Worm (Caenorhabditis elegans) whole organism, L3 larva: ENCODE results near the gene F07B10.7.
A peak's percentile ranks its signal among the peaks of the same experiment; 100 is the strongest.

Experiments
- ZK546.5 ChIP-seq: sonication (generic microtip); optimal IDR thresholded peaks from 2 replicates; lab custom pipeline; 2017; ENCODE audit warnings: missing biosample characterization, missing genetic modification characterization
- ama-1 ChIP-seq: fragments of 150-350 bp; optimal IDR thresholded peaks from 2 replicates; lab custom pipeline; 2018
- ceh-16 ChIP-seq: sonication (generic microtip); optimal IDR thresholded peaks from 2 replicates; lab custom pipeline; 2017; ENCODE audit warnings: missing biosample characterization, missing genetic modification characterization
- egl-5 ChIP-seq: fragments of 150-350 bp; optimal IDR thresholded peaks from 2 replicates; lab custom pipeline; 2017; ENCODE audit warnings: missing biosample characterization, missing genetic modification reagents, missing genetic modification characterization, inconsistent platforms
- elt-1 ChIP-seq: fragments of 150-350 bp; optimal IDR thresholded peaks from 2 replicates; lab custom pipeline; 2014; ENCODE audit warnings: missing biosample characterization, missing genetic modification characterization
- elt-2 ChIP-seq: sonication (generic microtip); optimal IDR thresholded peaks from 2 replicates; lab custom pipeline; 2016; ENCODE audit warnings: missing genetic modification reagents, mild to moderate bottlenecking, missing genetic modification characterization, missing compliant biosample characterization
- elt-3 ChIP-seq, 3 experiments: fragments of 150-350 bp in 1 of 3; sonication (generic microtip) in 2 of 3; optimal IDR thresholded peaks; 2 replicates in 2 of 3; 4 replicates in 1 of 3; lab custom pipeline; 2014 to 2017; ENCODE audit warnings: missing biosample characterization in 3 of 3, missing genetic modification characterization in 3 of 3
- fkh-2 ChIP-seq: fragments of 150-350 bp; optimal IDR thresholded peaks from 2 replicates; lab custom pipeline; 2014; ENCODE audit warnings: missing biosample characterization, missing genetic modification reagents, missing genetic modification characterization
- nfya-1 ChIP-seq: sonication (generic microtip); optimal IDR thresholded peaks from 2 replicates; lab custom pipeline; 2017; ENCODE audit warnings: missing genetic modification characterization, mild to moderate bottlenecking, missing compliant biosample characterization, antibody characterized with exemption, moderate library complexity; ENCODE audit not compliant: insufficient read depth
- nhr-23 ChIP-seq: fragments of 150-350 bp; optimal IDR thresholded peaks from 2 replicates; lab custom pipeline; 2014; ENCODE audit warnings: missing biosample characterization, missing genetic modification reagents, missing genetic modification characterization
- nhr-237 ChIP-seq: fragments of 150-350 bp; optimal IDR thresholded peaks from 2 replicates; lab custom pipeline; 2014; ENCODE audit warnings: missing biosample characterization, missing genetic modification characterization
- nhr-25 ChIP-seq: sonication (generic microtip); optimal IDR thresholded peaks from 2 replicates; lab custom pipeline; 2017; ENCODE audit warnings: missing biosample characterization, missing genetic modification characterization
- nhr-28 ChIP-seq: fragments of 150-350 bp; optimal IDR thresholded peaks from 2 replicates; lab custom pipeline; 2014; ENCODE audit warnings: missing biosample characterization, missing genetic modification characterization
- nhr-67 ChIP-seq: fragments of 150-350 bp; optimal IDR thresholded peaks from 2 replicates; lab custom pipeline; 2014; ENCODE audit warnings: missing biosample characterization, missing genetic modification characterization
- nhr-76 ChIP-seq: fragments of 150-350 bp; sonication (generic microtip); optimal IDR thresholded peaks from 5 replicates; lab custom pipeline; 2014; ENCODE audit warnings: missing biosample characterization, missing genetic modification characterization
- sea-2 ChIP-seq: fragments of 150-350 bp; sonication (generic microtip); optimal IDR thresholded peaks from 4 replicates; lab custom pipeline; 2014; ENCODE audit warnings: missing biosample characterization, missing genetic modification reagents, missing genetic modification characterization
- skn-1 ChIP-seq: fragments of 150-350 bp; optimal IDR thresholded peaks from 2 replicates; lab custom pipeline; 2014; ENCODE audit warnings: missing biosample characterization, missing genetic modification characterization
- tbx-2 ChIP-seq: sonication (generic microtip); optimal IDR thresholded peaks from 2 replicates; lab custom pipeline; 2016; ENCODE audit warnings: mild to moderate bottlenecking, missing genetic modification characterization, missing compliant biosample characterization
- unc-39 ChIP-seq: sonication (generic microtip); optimal IDR thresholded peaks from 4 replicates; lab custom pipeline; 2017; ENCODE audit warnings: missing biosample characterization, missing genetic modification characterization
- zag-1 ChIP-seq: fragments of 150-350 bp; optimal IDR thresholded peaks from 2 replicates; lab custom pipeline; 2014; ENCODE audit warnings: missing biosample characterization, missing genetic modification characterization

F07B10.7 gene

ce11 chrV:11211323-11211722 lies 49.2 kb downstream of the F07B10.7 start:
- no peak for TF ChIP-seq nhr-28 (tag; lab: Kevin White, UChicago)
- peak; percentile 5 for TF ChIP-seq egl-5 (tag; lab: Kevin White, UChicago)
- TF ChIP-seq, all 47 proteins: peak for 1

- no peak for TF ChIP-seq nhr-25
- no peak for TF ChIP-seq elt-1 (tag; lab: Kevin White, UChicago)
- TF ChIP-seq ama-1 (lab: Kevin White, UChicago) = no peak
- TF ChIP-seq fkh-2 (tag; lab: Kevin White, UChicago) = no peak
- TF ChIP-seq skn-1 (tag; lab: Kevin White, UChicago) = no peak
- TF ChIP-seq elt-2 (tag; lab: Kevin White, UChicago) = no peak
- TF ChIP-seq elt-3 (tag; optimal IDR thresholded peaks at IDR 0.05; lab: Kevin White, UChicago) = no peak
- no peak for TF ChIP-seq nfya-1 (tag; lab: Kevin White, UChicago)
- TF ChIP-seq ceh-16 (tag; lab: Kevin White, UChicago) = no peak
- TF ChIP-seq nhr-23 (tag; lab: Kevin White, UChicago) = no peak
- TF ChIP-seq nhr-76 (tag; lab: Kevin White, UChicago) = no peak
- TF ChIP-seq nhr-237 (tag; lab: Kevin White, UChicago) = no peak
- no peak for TF ChIP-seq sea-2 (GFP tag; lab: Kevin White, UChicago)
- no peak for TF ChIP-seq unc-39 (tag; lab: Kevin White, UChicago)
- TF ChIP-seq nhr-67 (tag; lab: Kevin White, UChicago) = no peak
- no peak for TF ChIP-seq tbx-2 (tag; lab: Kevin White, UChicago)
- TF ChIP-seq ZK546.5 = no peak
- no peak for TF ChIP-seq zag-1 (tag; lab: Kevin White, UChicago)
These were observed 50.9 kb downstream of the F07B10.7 start for ce11 chrV:11209452-11210188.
